Worm (Caenorhabditis elegans): ENCODE measurements around the gene C31H1.1.

The C31H1.1 gene

ce11 chrIV:5755922-5756321 is 41.3 kb upstream of the C31H1.1 start (continued):
- no peak for TF ChIP-seq ceh-8 (GFP tag; optimal IDR thresholded peaks at IDR 0.05)
- TF ChIP-seq ceh-88 (GFP tag; IDR thresholded peaks at IDR 0.05): no peak
- TF ChIP-seq mef-2 (tag; optimal IDR thresholded peaks at IDR 0.05): no peak
- no peak for TF ChIP-seq sox-4 (tag; optimal IDR thresholded peaks at IDR 0.05)
- TF ChIP-seq C34B4.2 (tag; optimal IDR thresholded peaks at IDR 0.05): no peak
- TF ChIP-seq nhr-237 (tag; optimal IDR thresholded peaks at IDR 0.05): no peak
- peak in 1 of 2 experiments; percentile 17 for TF ChIP-seq lin-35 (GFP tag; optimal IDR thresholded peaks at IDR 0.05)
- TF ChIP-seq alr-1 (tag; optimal IDR thresholded peaks at IDR 0.05; ENCODE audit: borderline replicate concordance): no peak
- TF ChIP-seq nhr-85 (tag): peak; percentile 39
- TF ChIP-seq pqm-1 (tag; optimal IDR thresholded peaks at IDR 0.05): no peak

- TF ChIP-seq nhr-84 (tag; optimal IDR thresholded peaks at IDR 0.05) (no peak), elt-3 (tag; optimal IDR thresholded peaks at IDR 0.05) (no peak), nhr-28 (tag; optimal IDR thresholded peaks at IDR 0.05) (no peak), pag-3 (tag; optimal IDR thresholded peaks at IDR 0.05; ENCODE audit: borderline replicate concordance, insufficient read depth) (no peak), nhr-85 (tag) (peak; percentile 9), efl-1 (optimal IDR thresholded peaks at IDR 0.05) (no peak), efl-1 (GFP tag; optimal IDR thresholded peaks at IDR 0.05 in 1 of 2) (peak in 1 of 2 experiments; percentile 22), ztf-4 (tag; optimal IDR thresholded peaks at IDR 0.05) (no peak), sptf-1 (tag; optimal IDR thresholded peaks at IDR 0.05) (no peak)
Observed at ce11 chrIV:5757762-5758161, 39.5 kb upstream of the C31H1.1 start, which contains the start of gene nhr-46. nhr-46 (minus strand) TSS chrIV:5757862.

ce11 chrIV:5758695-5759094 is 38.6 kb upstream of the C31H1.1 start:
- TF ChIP-seq fkh-10 (GFP tag; optimal IDR thresholded peaks at IDR 0.05): no peak
- no peak for TF ChIP-seq egl-27 (tag; optimal IDR thresholded peaks at IDR 0.05)
- no peak for TF ChIP-seq tbx-2 (tag; optimal IDR thresholded peaks at IDR 0.05)
- TF ChIP-seq nhr-85 (tag): peak; percentile 70
- TF ChIP-seq blmp-1 (tag; optimal IDR thresholded peaks at IDR 0.05): peak; percentile 13
- no peak for TF ChIP-seq lsy-2 (tag; optimal IDR thresholded peaks at IDR 0.05)
- no peak for TF ChIP-seq efl-3 (GFP tag; optimal IDR thresholded peaks at IDR 0.05)

- TF ChIP-seq aha-1 (tag; optimal IDR thresholded peaks at IDR 0.05) (no peak), swsn-7 (tag; optimal IDR thresholded peaks at IDR 0.05) (no peak), C04F5.9 (tag; optimal IDR thresholded peaks at IDR 0.05) (no peak), elt-2 (tag; optimal IDR thresholded peaks at IDR 0.05) (no peak), efl-3 (GFP tag; optimal IDR thresholded peaks at IDR 0.05) (no peak), ztf-11 (tag; optimal IDR thresholded peaks at IDR 0.05) (no peak), isw-1 (GFP tag; IDR thresholded peaks at IDR 0.05) (no peak), ceh-63 (GFP tag; optimal IDR thresholded peaks at IDR 0.05) (no peak), nhr-47 (tag; optimal IDR thresholded peaks at IDR 0.05) (no peak)
Observed at ce11 chrIV:5760656-5761055, 36.6 kb upstream of the C31H1.1 start.

- TF ChIP-seq egl-27 (tag; optimal IDR thresholded peaks at IDR 0.05) (no peak), blmp-1 (tag; optimal IDR thresholded peaks at IDR 0.05) (peak; percentile 13)
Observed at ce11 chrIV:5761211-5761907, 35.9 kb upstream of the C31H1.1 start.

ce11 chrIV:5762770-5763169 is 34.5 kb upstream of the C31H1.1 start:
- peak in 1 of 2 experiments; percentile 56 for TF ChIP-seq lin-35 (GFP tag; optimal IDR thresholded peaks at IDR 0.05)
- TF ChIP-seq nhr-76 (tag; optimal IDR thresholded peaks at IDR 0.05): no peak
- peak; percentile 77 for TF ChIP-seq nhr-85 (tag)
- TF ChIP-seq unc-62 (GFP tag; optimal IDR thresholded peaks at IDR 0.05): no peak
- TF ChIP-seq rnt-1 (tag; optimal IDR thresholded peaks at IDR 0.05): no peak
- TF ChIP-seq nhr-90 (tag; optimal IDR thresholded peaks at IDR 0.05; ENCODE audit: poor library complexity): peak; percentile 36
- TF ChIP-seq grh-1 (GFP tag; IDR thresholded peaks at IDR 0.05): peak; percentile 32; the same call in 1 of the 2 replicates
- no peak for TF ChIP-seq aha-1 (tag; optimal IDR thresholded peaks at IDR 0.05)
- TF ChIP-seq lir-3 (tag; optimal IDR thresholded peaks at IDR 0.05; ENCODE audit: poor library complexity): no peak
- TF ChIP-seq nhr-47 (tag; optimal IDR thresholded peaks at IDR 0.05): peak; percentile 4
- peak in 1 of 2 experiments; percentile 10 for TF ChIP-seq mdl-1 (tag; optimal IDR thresholded peaks at IDR 0.05)
- peak; percentile 45 for TF ChIP-seq snu-23 (GFP tag; optimal IDR thresholded peaks at IDR 0.05)
- peak; percentile 82 for TF ChIP-seq nhr-20 (tag; optimal IDR thresholded peaks at IDR 0.05)
- TF ChIP-seq ceh-63 (GFP tag; optimal IDR thresholded peaks at IDR 0.05): no peak
- no peak for TF ChIP-seq dpl-1 (GFP tag; optimal IDR thresholded peaks at IDR 0.05)
- TF ChIP-seq egl-13 (tag; optimal IDR thresholded peaks at IDR 0.05): no peak

Data from whole organism, L1 larva.